Fruit fly (Drosophila melanogaster): ENCODE results near the gene para.

The para gene

DNA sequence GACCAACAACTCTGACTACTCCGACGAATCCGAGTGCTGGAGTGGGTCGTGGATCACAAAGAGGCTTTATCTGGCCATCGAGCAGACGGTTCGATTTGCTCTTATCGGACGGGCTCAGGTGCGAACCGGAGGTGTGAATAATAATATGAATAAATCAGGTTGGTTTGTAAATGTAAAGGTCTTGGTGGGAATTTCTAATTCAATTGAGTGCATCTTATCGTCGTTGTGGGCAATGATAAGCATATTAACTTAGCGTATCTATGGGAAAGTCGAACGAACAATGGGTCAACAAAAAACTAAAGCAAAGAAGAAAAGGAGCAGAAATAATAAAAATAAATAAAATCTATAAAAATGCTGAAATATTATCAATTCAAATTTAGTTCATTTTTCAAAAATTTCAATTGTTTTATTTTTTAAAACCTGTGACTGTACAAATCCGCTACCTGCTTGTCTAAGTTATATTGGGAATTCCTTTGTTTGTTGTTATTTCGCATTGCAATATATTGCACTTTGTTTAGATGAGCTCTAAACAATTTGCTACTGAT, 8.0 kb upstream of the para start, which contains the start of gene CG9903:
Gene CG9903 (minus strand): TSS at position 51 of the 545 bp plus-strand sequence.
- no peak for TF ChIP-seq CG17801 (GFP tag; optimal IDR thresholded peaks at IDR 0.05; ENCODE audit: partially characterized antibody)

DNA sequence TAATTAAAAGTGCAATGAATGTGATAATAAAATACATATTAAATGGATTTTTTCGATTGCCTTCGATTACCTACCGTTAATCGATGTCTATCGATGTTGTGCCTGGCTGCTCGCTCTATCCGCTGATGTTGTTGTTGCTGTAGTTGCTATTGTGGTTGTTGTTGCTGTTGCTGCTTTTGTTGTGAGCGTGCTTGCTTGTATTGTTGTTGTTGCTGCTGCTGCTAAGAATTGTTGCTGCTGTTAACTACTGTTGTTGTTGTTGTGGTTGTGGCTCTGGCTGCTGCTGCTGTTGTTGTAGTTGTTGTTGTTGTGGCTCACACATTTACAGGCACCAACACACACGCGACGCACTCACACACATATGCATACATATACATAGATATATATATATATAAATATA, 5.7 kb downstream of the para start:
- TF ChIP-seq CG17801 (GFP tag; optimal IDR thresholded peaks at IDR 0.05; ENCODE audit: partially characterized antibody): no peak

- TF ChIP-seq CG17801 (GFP tag; optimal IDR thresholded peaks at IDR 0.05; ENCODE audit: partially characterized antibody): no peak
Observed at dm6 chrX:16526084-16526734, 6.7 kb downstream of the para start.

DNA sequence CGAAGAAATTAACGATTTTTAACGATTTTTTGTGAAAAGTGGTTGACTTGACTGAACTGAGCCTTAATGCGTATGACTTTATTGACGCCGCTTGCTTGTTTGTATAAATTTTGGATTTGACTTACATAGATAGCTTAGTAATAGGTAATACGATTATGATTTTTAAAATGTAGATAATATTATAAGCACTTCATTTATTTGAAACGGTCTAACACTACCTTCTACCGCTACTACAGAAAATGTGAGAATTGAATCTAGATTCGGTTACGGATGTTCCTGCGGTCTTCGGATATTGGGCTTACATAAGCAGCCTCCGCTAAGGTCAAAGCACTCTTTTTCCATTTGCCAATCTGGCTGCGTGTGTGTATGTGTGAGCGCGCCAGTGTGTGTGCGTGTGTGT, 7.6 kb downstream of the para start, which contains the start of gene Cnx14D:
Gene Cnx14D (minus strand): TSS at position 101 of the 400 bp plus-strand sequence.
- no peak for TF ChIP-seq CG17801 (GFP tag; optimal IDR thresholded peaks at IDR 0.05; ENCODE audit: partially characterized antibody)

DNA sequence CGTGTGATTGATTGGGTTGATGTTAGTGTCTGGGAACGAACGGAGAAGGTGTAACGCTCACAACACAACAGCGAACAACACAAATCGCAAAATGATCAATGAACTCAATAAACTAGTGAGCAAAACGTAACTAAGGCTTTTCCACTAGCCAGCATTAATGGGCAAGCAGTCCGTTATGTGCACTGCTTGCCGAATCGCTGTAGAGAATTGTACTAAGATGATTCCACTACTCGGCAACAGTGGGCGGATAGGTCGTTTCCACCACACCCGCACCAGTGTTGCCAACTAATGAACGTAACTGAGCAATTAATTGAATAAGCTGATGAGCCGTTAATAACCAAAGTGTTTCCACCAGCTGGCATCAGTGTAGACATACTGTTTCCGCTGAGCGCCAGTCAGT, 48.4 kb downstream of the para start:
- no peak for TF ChIP-seq CG17801 (GFP tag; optimal IDR thresholded peaks at IDR 0.05; ENCODE audit: partially characterized antibody)

dm6 chrX:16458551-16458950, 74.3 kb downstream of the para start:
- TF ChIP-seq CG17801 (GFP tag; optimal IDR thresholded peaks at IDR 0.05; ENCODE audit: partially characterized antibody): no peak

DNA sequence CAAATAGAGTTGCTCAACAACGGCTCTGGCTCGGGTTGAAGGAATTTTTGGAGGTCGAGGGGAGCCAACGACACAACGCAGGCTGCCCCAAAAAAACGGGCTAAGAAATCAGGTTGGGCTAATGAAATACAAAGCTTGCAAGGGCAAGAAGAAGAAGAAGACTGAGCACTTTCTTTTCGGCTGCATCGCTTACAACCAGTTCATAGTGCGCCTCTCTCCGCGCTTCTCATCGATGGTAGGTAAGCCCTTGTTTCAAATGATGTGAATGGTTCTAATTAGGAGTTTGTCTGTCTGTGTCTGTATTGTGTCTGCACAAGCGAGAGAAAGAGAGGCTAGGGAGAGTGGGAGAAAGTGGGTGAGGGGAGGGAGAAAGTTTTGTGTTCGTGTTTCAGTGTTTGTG, 76.3 kb downstream of the para start:
- no peak for TF ChIP-seq CG17801 (GFP tag; optimal IDR thresholded peaks at IDR 0.05; ENCODE audit: partially characterized antibody)

DNA sequence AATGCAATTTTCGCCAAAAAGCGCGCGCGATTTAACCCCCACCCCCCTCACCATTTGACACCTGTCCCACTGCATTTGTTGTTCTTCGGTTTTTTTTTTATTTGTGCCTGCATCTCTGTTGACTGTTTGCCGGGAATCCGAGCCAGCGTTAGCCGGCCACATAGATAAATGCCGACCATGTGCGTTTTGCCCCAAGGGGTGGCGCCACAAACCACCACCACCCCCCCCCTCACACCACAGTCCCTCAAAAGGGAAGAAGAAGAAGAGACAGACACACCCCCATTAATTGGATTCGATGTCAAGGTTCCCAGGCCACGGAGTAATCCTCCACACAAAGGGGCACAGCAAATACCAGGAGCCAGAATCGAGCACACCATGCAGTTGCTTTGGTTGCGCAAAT, 83.6 kb downstream of the para start:
- TF ChIP-seq CG17801 (GFP tag; optimal IDR thresholded peaks at IDR 0.05; ENCODE audit: partially characterized antibody): no peak

dm6 chrX:16448252-16449191, 84.4 kb downstream of the para start, which contains the start of the genes CG34015 and eIF4H1:
CG34015 (minus strand) TSS chrX:16448302.
eIF4H1 (plus strand) TSS chrX:16448665.
- TF ChIP-seq CG17801 (GFP tag; optimal IDR thresholded peaks at IDR 0.05; ENCODE audit: partially characterized antibody): no peak

DNA sequence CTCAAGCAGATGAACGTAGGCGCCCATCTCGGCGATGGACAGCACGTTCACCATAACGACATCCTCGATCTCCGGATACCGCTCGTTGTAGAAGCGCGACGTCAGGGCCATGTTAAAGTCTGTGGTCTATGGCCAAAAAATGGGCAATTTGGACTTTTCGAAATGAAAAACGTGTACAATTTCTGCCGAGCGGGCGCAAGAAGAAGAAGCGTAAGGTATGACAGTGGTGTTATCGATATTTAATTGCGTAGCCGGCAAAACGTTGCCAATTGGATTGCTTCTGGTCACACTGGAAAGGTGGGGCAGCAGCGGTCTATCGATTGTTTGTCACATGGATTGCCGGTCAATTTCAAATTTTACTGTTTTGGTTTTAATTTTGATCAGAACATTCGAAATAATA, 86.1 kb downstream of the para start, which contains the start of gene eIF2alpha:
Gene eIF2alpha (minus strand): TSS at position 225 of the 400 bp plus-strand sequence.
- TF ChIP-seq CG17801 (GFP tag; optimal IDR thresholded peaks at IDR 0.05; ENCODE audit: partially characterized antibody): peak; percentile 56

DNA sequence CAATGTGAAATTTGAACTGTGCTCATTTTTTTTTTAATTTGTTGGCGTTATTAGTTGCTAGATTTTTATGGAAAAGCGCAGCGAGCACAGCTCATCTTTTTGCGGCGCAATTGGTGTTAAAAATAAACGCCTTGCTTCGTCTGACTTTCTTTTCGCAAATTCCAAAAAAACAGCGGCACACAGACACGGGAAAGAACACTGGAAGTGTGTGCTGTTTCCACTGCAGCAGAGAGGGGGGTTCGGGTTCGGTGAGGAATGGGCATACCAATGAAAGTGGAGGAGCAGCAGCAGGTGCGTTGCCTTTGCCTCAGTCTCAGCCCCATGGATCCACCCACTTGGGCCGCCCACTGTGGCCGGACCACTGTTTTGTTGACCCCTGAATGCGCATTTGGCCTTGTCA, 90.5 kb downstream of the para start:
- TF ChIP-seq CG17801 (GFP tag; optimal IDR thresholded peaks at IDR 0.05; ENCODE audit: partially characterized antibody): no peak

dm6 chrX:16441245-16441644, 91.7 kb downstream of the para start, which contains the start of the genes Cdc50 and rngo:
Cdc50 (minus strand) TSS chrX:16441296.
rngo (plus strand) TSS chrX:16441433.
- peak; percentile 46 for TF ChIP-seq CG17801 (GFP tag; optimal IDR thresholded peaks at IDR 0.05; ENCODE audit: partially characterized antibody)

DNA sequence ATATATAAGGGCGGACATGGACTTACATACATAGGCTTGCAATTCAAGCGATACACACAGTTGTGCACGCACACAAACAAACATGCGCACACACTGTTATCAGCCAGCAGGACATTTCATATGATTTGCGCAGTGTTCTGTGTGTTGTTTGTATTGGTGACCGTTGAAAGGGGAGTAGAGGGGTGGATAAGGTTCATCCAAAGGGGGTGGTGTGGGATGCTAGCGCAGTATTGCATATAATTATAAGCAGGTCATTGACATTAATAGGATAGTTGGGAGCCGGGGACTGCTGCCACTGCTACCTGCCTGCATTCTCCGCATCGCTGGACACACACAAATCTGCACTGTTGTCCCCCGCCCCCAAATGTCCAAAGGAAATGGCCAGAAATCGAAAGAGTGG, 104.4 kb downstream of the para start:
- no peak for TF ChIP-seq CG17801 (GFP tag; optimal IDR thresholded peaks at IDR 0.05; ENCODE audit: partially characterized antibody)

DNA sequence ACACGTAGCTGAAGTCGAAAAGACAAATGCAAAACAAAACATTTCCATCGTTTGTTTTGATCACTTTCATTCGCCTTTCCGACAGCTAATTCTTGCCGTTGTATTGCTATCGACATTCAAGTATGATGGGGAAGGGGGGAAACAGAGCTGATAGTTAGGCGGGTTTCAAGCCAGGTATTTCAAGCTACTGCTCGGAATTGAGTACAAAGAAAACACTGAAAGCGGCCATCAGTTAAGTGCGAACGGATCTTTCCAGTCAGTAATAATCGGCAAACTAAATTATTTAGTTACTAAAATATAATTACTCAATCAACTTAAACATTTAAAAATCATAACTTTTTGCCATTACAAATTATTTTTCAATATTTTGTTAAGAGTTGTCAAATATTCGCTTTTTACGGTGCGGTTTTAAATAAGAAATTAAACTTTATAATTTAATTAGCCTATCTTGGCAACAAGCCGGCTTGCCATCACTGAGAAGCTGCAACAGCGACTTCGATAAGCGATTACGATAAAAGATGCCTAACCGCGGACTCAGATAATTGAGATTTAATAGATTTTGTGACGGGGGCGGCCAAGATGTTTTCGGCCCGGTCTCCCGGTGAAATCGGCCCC, 105.0 kb downstream of the para start:
- no peak for TF ChIP-seq CG17801 (GFP tag; optimal IDR thresholded peaks at IDR 0.05; ENCODE audit: partially characterized antibody)
